Fruit fly (Drosophila melanogaster) whole organism, prepupa: ENCODE data around the gene hh.
A peak's percentile ranks its signal among the peaks of the same experiment; 100 is the strongest.

Experiments
- Blimp-1 ChIP-seq: fragments of 200-800 bp; sonication (Bioruptor generic); optimal IDR thresholded peaks from 3 replicates; lab custom pipeline; 2017; ENCODE audit warnings: missing biosample characterization, missing genetic modification characterization, mild to moderate bottlenecking, moderate library complexity, missing genetic modification reagents
- CG10631 ChIP-seq: fragments of 200-800 bp; sonication (Bioruptor generic); optimal IDR thresholded peaks from 2 replicates; lab custom pipeline; 2016; ENCODE audit warnings: missing biosample characterization, missing genetic modification characterization
- CG10669 ChIP-seq: fragments of 200-800 bp; sonication (Bioruptor generic); optimal IDR thresholded peaks from 3 replicates; lab custom pipeline; 2018; ENCODE audit warnings: missing biosample characterization, mild to moderate bottlenecking, missing genetic modification characterization, moderate library complexity
- CG11294 ChIP-seq: fragments of 200-800 bp; sonication (Bioruptor generic); IDR thresholded peaks from 2 replicates; pipeline ENCODE4 v1.3.6; 2022; ENCODE audit warnings: missing biosample characterization, missing genetic modification characterization
- CG11762 ChIP-seq: fragments of 200-800 bp; sonication (Bioruptor generic); optimal IDR thresholded peaks from 3 replicates; lab custom pipeline; 2016; ENCODE audit warnings: missing biosample characterization, missing genetic modification characterization; ENCODE audit not compliant: insufficient read depth
- CG11902 ChIP-seq: fragments of 200-800 bp; sonication (Bioruptor generic); optimal IDR thresholded peaks from 3 replicates; lab custom pipeline; 2016; ENCODE audit warnings: missing biosample characterization, missing genetic modification characterization
- CG15336 ChIP-seq: fragments of 200-800 bp; sonication (Bioruptor generic); IDR thresholded peaks from 2 replicates; pipeline ENCODE4 v1.3.6; 2022; ENCODE audit warnings: missing biosample characterization, missing genetic modification characterization
- CG1621 ChIP-seq: fragments of 200-800 bp; sonication (Bioruptor generic); optimal IDR thresholded peaks from 3 replicates; lab custom pipeline; 2018; ENCODE audit warnings: missing biosample characterization, mild to moderate bottlenecking, missing genetic modification characterization
- CG16779 ChIP-seq: fragments of 200-800 bp; sonication (Bioruptor generic); optimal IDR thresholded peaks from 3 replicates; lab custom pipeline; 2017; ENCODE audit warnings: missing biosample characterization, mild to moderate bottlenecking, missing genetic modification characterization
- CG3032 ChIP-seq: fragments of 200-800 bp; optimal IDR thresholded peaks from 2 replicates; lab custom pipeline; 2019; ENCODE audit warnings: missing biosample characterization, mild to moderate bottlenecking, missing genetic modification characterization, moderate library complexity
- CG32006 ChIP-seq: fragments of 200-800 bp; sonication (Bioruptor generic); optimal IDR thresholded peaks from 3 replicates; lab custom pipeline; 2017; ENCODE audit warnings: missing biosample characterization, mild to moderate bottlenecking, missing genetic modification characterization
- CG3919 ChIP-seq: fragments of 200-800 bp; sonication (Bioruptor generic); optimal IDR thresholded peaks from 3 replicates; lab custom pipeline; 2016; ENCODE audit warnings: missing biosample characterization, missing genetic modification characterization
- CG4318 ChIP-seq: fragments of 200-800 bp; sonication (Bioruptor generic); optimal IDR thresholded peaks from 3 replicates; lab custom pipeline; 2017; ENCODE audit warnings: missing biosample characterization, mild to moderate bottlenecking, missing genetic modification characterization
- CG6163 ChIP-seq: fragments of 200-800 bp; sonication (Bioruptor generic); IDR thresholded peaks from 3 replicates; pipeline ENCODE4 v1.3.6; 2022; ENCODE audit warnings: missing biosample characterization, missing genetic modification characterization
- CG6276 ChIP-seq: fragments of 200-800 bp; sonication (Bioruptor generic); optimal IDR thresholded peaks from 2 replicates; lab custom pipeline; 2017; ENCODE audit warnings: missing biosample characterization, mild to moderate bottlenecking, missing genetic modification characterization
- CG6808 ChIP-seq: fragments of 200-800 bp; sonication (Bioruptor generic); optimal IDR thresholded peaks from 3 replicates; lab custom pipeline; 2017; ENCODE audit warnings: missing biosample characterization, missing genetic modification characterization, mild to moderate bottlenecking, moderate library complexity, missing genetic modification reagents
- CG6854 ChIP-seq: fragments of 200-800 bp; sonication (Bioruptor generic); optimal IDR thresholded peaks from 2 replicates; lab custom pipeline; 2017; ENCODE audit warnings: missing biosample characterization, mild to moderate bottlenecking, missing genetic modification characterization
- CG8119 ChIP-seq: fragments of 200-800 bp; sonication (Bioruptor generic); IDR thresholded peaks from 3 replicates; pipeline ENCODE4 v1.3.6; 2022; ENCODE audit warnings: missing biosample characterization, missing genetic modification characterization
- CG8319 ChIP-seq: fragments of 200-800 bp; sonication (Bioruptor generic); optimal IDR thresholded peaks from 3 replicates; lab custom pipeline; 2016; ENCODE audit warnings: missing biosample characterization, missing genetic modification characterization
- CG8632 ChIP-seq: fragments of 200-800 bp; sonication (Bioruptor generic); optimal IDR thresholded peaks from 3 replicates; lab custom pipeline; 2016; ENCODE audit warnings: missing biosample characterization, missing genetic modification characterization
- Eip75B ChIP-seq: fragments of 200-800 bp; sonication (Bioruptor generic); optimal IDR thresholded peaks from 3 replicates; lab custom pipeline; 2016; ENCODE audit warnings: missing biosample characterization, missing genetic modification characterization
- Eip93F ChIP-seq: fragments of 200-800 bp; sonication (Bioruptor generic); optimal IDR thresholded peaks from 2 replicates; lab custom pipeline; 2016; ENCODE audit warnings: missing biosample characterization, mild to moderate bottlenecking, missing genetic modification characterization
- Ets21C ChIP-seq: fragments of 200-800 bp; sonication (Bioruptor generic); optimal IDR thresholded peaks from 3 replicates; lab custom pipeline; 2016; ENCODE audit warnings: missing biosample characterization, missing genetic modification characterization
- Ets96B ChIP-seq: fragments of 200-800 bp; optimal IDR thresholded peaks from 2 replicates; lab custom pipeline; 2019; ENCODE audit warnings: missing biosample characterization, mild to moderate bottlenecking, missing genetic modification characterization, moderate library complexity
- Gug ChIP-seq: fragments of 200-800 bp; sonication (Bioruptor generic); IDR thresholded peaks from 2 replicates; pipeline ENCODE4 v1.3.6; 2022; ENCODE audit warnings: missing biosample characterization, missing genetic modification characterization
- Hr38 ChIP-seq: sonication (Bioruptor generic); optimal IDR thresholded peaks from 2 replicates; lab custom pipeline; 2016; ENCODE audit warnings: missing biosample characterization, missing genetic modification characterization
- Hr39 ChIP-seq: fragments of 200-800 bp; sonication (Bioruptor generic); optimal IDR thresholded peaks from 2 replicates; lab custom pipeline; 2016; ENCODE audit warnings: missing biosample characterization, missing genetic modification characterization
- Hr4 ChIP-seq: fragments of 200-800 bp; sonication (Bioruptor generic); optimal IDR thresholded peaks from 3 replicates; lab custom pipeline; 2016; ENCODE audit warnings: missing biosample characterization, missing genetic modification characterization
- Lpt ChIP-seq: fragments of 200-800 bp; sonication (Bioruptor generic); optimal IDR thresholded peaks from 3 replicates; lab custom pipeline; 2016; ENCODE audit warnings: missing biosample characterization, missing genetic modification characterization
- Met ChIP-seq: fragments of 200-800 bp; sonication (Bioruptor generic); optimal IDR thresholded peaks from 3 replicates; lab custom pipeline; 2016; ENCODE audit warnings: missing biosample characterization, missing genetic modification characterization
- OdsH ChIP-seq: fragments of 200-800 bp; sonication (Bioruptor generic); optimal IDR thresholded peaks from 3 replicates; lab custom pipeline; 2016; ENCODE audit warnings: missing biosample characterization, missing genetic modification characterization
- Sox102F ChIP-seq: fragments of 200-800 bp; sonication (Bioruptor generic); optimal IDR thresholded peaks from 2 replicates; lab custom pipeline; 2016; ENCODE audit warnings: missing biosample characterization, mild to moderate bottlenecking, missing genetic modification characterization
- Sox15 ChIP-seq: fragments of 200-800 bp; sonication (Bioruptor generic); optimal IDR thresholded peaks from 3 replicates; lab custom pipeline; 2016; ENCODE audit warnings: missing biosample characterization, missing genetic modification characterization
- cyc ChIP-seq: fragments of 200-800 bp; sonication (Bioruptor generic); optimal IDR thresholded peaks from 3 replicates; lab custom pipeline; 2016; ENCODE audit warnings: missing biosample characterization, missing genetic modification characterization
- dac ChIP-seq: fragments of 200-800 bp; sonication (Bioruptor generic); optimal IDR thresholded peaks from 2 replicates; lab custom pipeline; 2017; ENCODE audit warnings: missing biosample characterization, mild to moderate bottlenecking, missing genetic modification characterization
- dsx ChIP-seq: fragments of 200-800 bp; optimal IDR thresholded peaks from 3 replicates; lab custom pipeline; 2019; ENCODE audit warnings: missing biosample characterization, mild to moderate bottlenecking, missing genetic modification characterization, moderate library complexity; ENCODE audit not compliant: poor library complexity, severe bottlenecking
- eg ChIP-seq: fragments of 200-800 bp; sonication (Bioruptor generic); IDR thresholded peaks from 3 replicates; pipeline ENCODE4 v1.3.6; 2022; ENCODE audit warnings: missing biosample characterization, missing genetic modification characterization
- fd59A ChIP-seq: fragments of 200-800 bp; sonication (Bioruptor generic); optimal IDR thresholded peaks from 2 replicates; lab custom pipeline; 2017; ENCODE audit warnings: missing biosample characterization, mild to moderate bottlenecking, missing genetic modification characterization, missing genetic modification reagents
- fd85E ChIP-seq: fragments of 200-800 bp; sonication (Bioruptor generic); optimal IDR thresholded peaks from 3 replicates; lab custom pipeline; 2016; ENCODE audit warnings: missing biosample characterization, missing genetic modification characterization
- fkh ChIP-seq: fragments of 200-800 bp; sonication (Bioruptor generic); optimal IDR thresholded peaks from 3 replicates; lab custom pipeline; 2017; ENCODE audit warnings: missing biosample characterization, mild to moderate bottlenecking, missing genetic modification characterization, moderate library complexity
- lz ChIP-seq: fragments of 200-800 bp; sonication (Bioruptor generic); optimal IDR thresholded peaks from 3 replicates; lab custom pipeline; 2016; ENCODE audit warnings: missing biosample characterization, missing genetic modification characterization
- net ChIP-seq: fragments of 200-800 bp; sonication (Bioruptor generic); optimal IDR thresholded peaks from 3 replicates; lab custom pipeline; 2016; ENCODE audit warnings: missing biosample characterization, missing genetic modification characterization
- pdm3 ChIP-seq: fragments of 200-800 bp; sonication (Bioruptor generic); optimal IDR thresholded peaks from 3 replicates; lab custom pipeline; 2016; ENCODE audit warnings: missing biosample characterization, missing genetic modification characterization
- salr ChIP-seq, 2 experiments: fragments of 200-800 bp; sonication (Bioruptor generic); optimal IDR thresholded peaks; 3 replicates each; lab custom pipeline; 2016 to 2018; ENCODE audit warnings: missing biosample characterization in 2 of 2, missing genetic modification characterization in 2 of 2, mild to moderate bottlenecking in 1 of 2
- ss ChIP-seq, 2 experiments: fragments of 200-800 bp; sonication (Bioruptor generic); optimal IDR thresholded peaks; 2 replicates in 1 of 2; 3 replicates in 1 of 2; lab custom pipeline; 2017 to 2018; ENCODE audit warnings: mild to moderate bottlenecking in 2 of 2, missing biosample characterization in 2 of 2, missing genetic modification characterization in 2 of 2, moderate library complexity in 1 of 2
- svp ChIP-seq: fragments of 200-800 bp; sonication (Bioruptor generic); peaks from one replicate; lab custom pipeline; 2016; ENCODE audit warnings: missing biosample characterization, missing genetic modification characterization
- topi ChIP-seq: fragments of 200-800 bp; sonication (Bioruptor generic); optimal IDR thresholded peaks from 3 replicates; lab custom pipeline; 2016; ENCODE audit warnings: missing biosample characterization, missing genetic modification characterization

hh gene

dm6 chr3R:23175376-23175775, 33.7 kb upstream of the hh start (continued):
- TF ChIP-seq CG1621 (peak; percentile 94), CG8119 (GFP tag; lab: Robert Waterston, UW) (peak; percentile 93), Hr4 (peak; percentile 97), Met (GFP tag; lab: Kevin White, UChicago) (peak; percentile 98), CG3919 (GFP tag; lab: Kevin White, UChicago) (peak; percentile 97), CG32006 (GFP tag; lab: Kevin White, UChicago) (peak; percentile 90), dsx (GFP tag; lab: Kevin White, UChicago) (peak; percentile 86), lz (GFP tag; lab: Kevin White, UChicago) (peak; percentile 96), fd59A (GFP tag; lab: Kevin White, UChicago) (peak; percentile 90), Hr39 (GFP tag; lab: Kevin White, UChicago) (peak; percentile 98), Ets21C (GFP tag; lab: Kevin White, UChicago) (peak; percentile 95), CG4318 (GFP tag; lab: Kevin White, UChicago) (peak; percentile 74), svp (GFP tag; lab: Kevin White, UChicago) (peak; percentile 98), CG3032 (tag; lab: Kevin White, UChicago) (peak; percentile 93), CG8632 (peak; percentile 97), Lpt (peak; percentile 89), dac (peak; percentile 67)

dm6 chr3R:23174739-23175138, 33.0 kb upstream of the hh start:
- TF ChIP-seq CG6163 (GFP tag; lab: Robert Waterston, UW): peak; percentile 80
- TF ChIP-seq dsx (GFP tag; lab: Kevin White, UChicago): peak; percentile 62
- TF ChIP-seq CG10631: peak; percentile 58
- TF ChIP-seq CG4318 (GFP tag; lab: Kevin White, UChicago): peak; percentile 55
- TF ChIP-seq eg: peak; percentile 18; the same call in 1 of the 3 replicates
- TF ChIP-seq CG15336 (GFP tag; lab: Robert Waterston, UW): peak; percentile 70
- TF ChIP-seq CG11762 (GFP tag; lab: Kevin White, UChicago): peak; percentile 33
- no peak for TF ChIP-seq fd85E (GFP tag; lab: Kevin White, UChicago)
- TF ChIP-seq cyc (GFP tag; lab: Kevin White, UChicago): peak; percentile 78
- no peak for TF ChIP-seq CG8319
- no peak for TF ChIP-seq CG11294
- TF ChIP-seq CG6854 (GFP tag; lab: Kevin White, UChicago): no peak
- no peak for TF ChIP-seq Lpt
- peak; percentile 80 for TF ChIP-seq pdm3 (GFP tag; lab: Kevin White, UChicago)
- TF ChIP-seq CG8632: peak; percentile 59
- peak; percentile 37 for TF ChIP-seq CG10669
- TF ChIP-seq Hr4: peak; percentile 83
- TF ChIP-seq Eip93F: no peak
- TF ChIP-seq Sox15 (GFP tag; lab: Kevin White, UChicago): peak; percentile 67
- TF ChIP-seq net (GFP tag; lab: Kevin White, UChicago): peak; percentile 49
- peak; percentile 33 for TF ChIP-seq CG3919 (GFP tag; lab: Kevin White, UChicago)
- peak; percentile 85 for TF ChIP-seq CG32006 (GFP tag; lab: Kevin White, UChicago)
- peak; percentile 81 for TF ChIP-seq OdsH
- no peak for TF ChIP-seq CG6808 (GFP tag; lab: Kevin White, UChicago)
- peak; percentile 60 for TF ChIP-seq lz (GFP tag; lab: Kevin White, UChicago)
- no peak for TF ChIP-seq Eip75B
- peak; percentile 49 to 60 for TF ChIP-seq salr (GFP tag; optimal IDR thresholded peaks at IDR 0.05; lab: Kevin White, UChicago)
- peak; percentile 77 for TF ChIP-seq CG8119 (GFP tag; lab: Robert Waterston, UW)
- peak; percentile 85 for TF ChIP-seq Met (GFP tag; lab: Kevin White, UChicago)
- peak; percentile 35 for TF ChIP-seq CG6276 (GFP tag; lab: Kevin White, UChicago)
- TF ChIP-seq Ets96B (tag; lab: Kevin White, UChicago): peak; percentile 79
- TF ChIP-seq Gug (GFP tag; lab: Robert Waterston, UW): peak; percentile 43; the same call in 1 of the 2 replicates
- TF ChIP-seq dac: no peak
- peak; percentile 49 for TF ChIP-seq Ets21C (GFP tag; lab: Kevin White, UChicago)
- no peak for TF ChIP-seq Blimp-1 (GFP tag; lab: Kevin White, UChicago)
- TF ChIP-seq Sox102F (GFP tag; lab: Kevin White, UChicago): peak; percentile 76
- peak; percentile 52 for TF ChIP-seq CG3032 (tag; lab: Kevin White, UChicago)
- TF ChIP-seq ss (GFP tag; optimal IDR thresholded peaks at IDR 0.05; lab: Kevin White, UChicago): peak; percentile 12 to 20
- TF ChIP-seq CG11902: peak; percentile 60
- peak; percentile 61 for TF ChIP-seq fd59A (GFP tag; lab: Kevin White, UChicago)
- TF ChIP-seq topi (GFP tag; lab: Kevin White, UChicago): peak; percentile 63
- TF ChIP-seq CG16779 (tag; lab: Kevin White, UChicago): no peak
- TF ChIP-seq Hr38 (GFP tag; lab: Kevin White, UChicago): no peak
- TF ChIP-seq fkh (GFP tag; lab: Kevin White, UChicago): no peak
